Worm (Caenorhabditis elegans) whole organism, L2 larva: Measurements from ENCODE around the gene R10H10.7.
A peak's percentile ranks its signal among the peaks of the same experiment; 100 is the strongest.

ENCODE experiments used
- C34F6.9 ChIP-seq: fragments of 150-350 bp; optimal IDR thresholded peaks from 2 replicates; lab custom pipeline; 2014; ENCODE audit warnings: missing biosample characterization, missing genetic modification characterization
- F13H6.1 ChIP-seq: sonication (generic microtip); optimal IDR thresholded peaks from 2 replicates; lab custom pipeline; 2016; ENCODE audit warnings: missing genetic modification characterization, missing compliant biosample characterization
- R02D3.7 ChIP-seq: fragments of 150-350 bp; optimal IDR thresholded peaks from 2 replicates; lab custom pipeline; 2014; ENCODE audit warnings: missing biosample characterization, missing genetic modification characterization
- Y55F3AM.14 ChIP-seq: fragments of 200-800 bp; sonication (Bioruptor generic); optimal IDR thresholded peaks from 2 replicates; lab custom pipeline; 2018; ENCODE audit warnings: mild to moderate bottlenecking, missing genetic modification characterization, missing compliant biosample characterization
- ZK546.5 ChIP-seq: sonication (generic microtip); optimal IDR thresholded peaks from 2 replicates; lab custom pipeline; 2017; ENCODE audit warnings: missing biosample characterization, missing genetic modification characterization
- alr-1 ChIP-seq: fragments of 150-350 bp; optimal IDR thresholded peaks from 2 replicates; lab custom pipeline; 2014; ENCODE audit warnings: missing biosample characterization, missing genetic modification characterization
- aly-2 ChIP-seq: fragments of 150-350 bp; optimal IDR thresholded peaks from 2 replicates; lab custom pipeline; 2014; ENCODE audit warnings: missing biosample characterization, missing genetic modification characterization
- ama-1 ChIP-seq: fragments of 150-350 bp; optimal IDR thresholded peaks from 2 replicates; lab custom pipeline; 2018; ENCODE audit warnings: inconsistent platforms
- blmp-1 ChIP-seq: sonication (generic microtip); optimal IDR thresholded peaks from 2 replicates; lab custom pipeline; 2017; ENCODE audit warnings: missing genetic modification characterization, mild to moderate bottlenecking, missing compliant biosample characterization, antibody characterized with exemption, moderate library complexity; ENCODE audit not compliant: insufficient read depth
- ceh-16 ChIP-seq: fragments of 150-350 bp; optimal IDR thresholded peaks from 2 replicates; lab custom pipeline; 2014; ENCODE audit warnings: missing biosample characterization, missing genetic modification characterization
- ceh-82 ChIP-seq: fragments of 150-350 bp; optimal IDR thresholded peaks from 2 replicates; lab custom pipeline; 2014; ENCODE audit warnings: missing biosample characterization, missing genetic modification characterization
- crh-2 ChIP-seq: sonication (generic microtip); optimal IDR thresholded peaks from 2 replicates; lab custom pipeline; 2017; ENCODE audit warnings: missing biosample characterization, missing genetic modification characterization
- dmd-4 ChIP-seq: sonication (generic microtip); optimal IDR thresholded peaks from 2 replicates; lab custom pipeline; 2017; ENCODE audit warnings: missing biosample characterization, missing genetic modification characterization
- egl-27 ChIP-seq: sonication (generic microtip); optimal IDR thresholded peaks from 3 replicates; lab custom pipeline; 2017; ENCODE audit warnings: missing biosample characterization, missing genetic modification reagents, missing genetic modification characterization
- elt-1 ChIP-seq: fragments of 150-350 bp; optimal IDR thresholded peaks from 2 replicates; lab custom pipeline; 2014; ENCODE audit warnings: missing biosample characterization, missing genetic modification characterization
- fos-1 ChIP-seq: fragments of 150-350 bp; optimal IDR thresholded peaks from 2 replicates; lab custom pipeline; 2014; ENCODE audit warnings: missing biosample characterization, missing genetic modification characterization
- gmeb-1 ChIP-seq: fragments of 150-350 bp; optimal IDR thresholded peaks from 2 replicates; lab custom pipeline; 2014; ENCODE audit warnings: missing biosample characterization, missing genetic modification characterization
- lin-11 ChIP-seq: fragments of 150-350 bp; sonication (generic microtip); optimal IDR thresholded peaks from 2 replicates; lab custom pipeline; 2014; ENCODE audit warnings: missing biosample characterization, missing genetic modification characterization, inconsistent platforms, mixed read lengths
- lin-13 ChIP-seq: fragments of 150-350 bp; optimal IDR thresholded peaks from 2 replicates; lab custom pipeline; 2014; ENCODE audit warnings: missing biosample characterization, missing genetic modification reagents, missing genetic modification characterization
- lin-39 ChIP-seq: fragments of 150-350 bp; optimal IDR thresholded peaks from 2 replicates; lab custom pipeline; 2014; ENCODE audit warnings: missing biosample characterization, missing genetic modification reagents, missing genetic modification characterization
- lsy-2 ChIP-seq, 2 experiments: fragments of 150-350 bp in 1 of 2; sonication (generic microtip) in 1 of 2; optimal IDR thresholded peaks; 2 replicates each; lab custom pipeline; 2014 to 2017; ENCODE audit warnings: missing biosample characterization in 2 of 2, missing genetic modification characterization in 2 of 2
- mab-5 ChIP-seq: fragments of 150-350 bp; optimal IDR thresholded peaks from 2 replicates; lab custom pipeline; 2014; ENCODE audit warnings: missing biosample characterization, missing genetic modification characterization
- mbf-1 ChIP-seq: sonication (generic microtip); optimal IDR thresholded peaks from 2 replicates; lab custom pipeline; 2017; ENCODE audit warnings: missing biosample characterization, missing genetic modification characterization
- nhr-10 ChIP-seq: sonication (generic microtip); optimal IDR thresholded peaks from 2 replicates; lab custom pipeline; 2017; ENCODE audit warnings: missing biosample characterization, missing genetic modification characterization
- nhr-11 ChIP-seq: fragments of 150-350 bp; optimal IDR thresholded peaks from 2 replicates; lab custom pipeline; 2014; ENCODE audit warnings: missing biosample characterization, missing genetic modification characterization
- nhr-12 ChIP-seq: fragments of 150-350 bp; optimal IDR thresholded peaks from 2 replicates; lab custom pipeline; 2014; ENCODE audit warnings: missing biosample characterization, missing genetic modification characterization
- nhr-129 ChIP-seq: fragments of 150-350 bp; optimal IDR thresholded peaks from 2 replicates; lab custom pipeline; 2014; ENCODE audit warnings: missing biosample characterization, missing genetic modification characterization
- nhr-21 ChIP-seq: fragments of 150-350 bp; optimal IDR thresholded peaks from 2 replicates; lab custom pipeline; 2014; ENCODE audit warnings: missing biosample characterization, missing genetic modification characterization
- nhr-23 ChIP-seq: fragments of 150-350 bp; optimal IDR thresholded peaks from 2 replicates; lab custom pipeline; 2014; ENCODE audit warnings: missing biosample characterization, missing genetic modification reagents, missing genetic modification characterization
- nhr-237 ChIP-seq: fragments of 150-350 bp; optimal IDR thresholded peaks from 2 replicates; lab custom pipeline; 2014; ENCODE audit warnings: missing biosample characterization, missing genetic modification characterization
- nhr-25 ChIP-seq: fragments of 150-350 bp; sonication (generic microtip); optimal IDR thresholded peaks from 3 replicates; lab custom pipeline; 2014; ENCODE audit warnings: missing biosample characterization, missing genetic modification characterization
- nhr-6 ChIP-seq: fragments of 150-350 bp; optimal IDR thresholded peaks from 2 replicates; lab custom pipeline; 2014; ENCODE audit warnings: missing biosample characterization, missing genetic modification characterization
- peb-1 ChIP-seq: fragments of 150-350 bp; optimal IDR thresholded peaks from 2 replicates; lab custom pipeline; 2014; ENCODE audit warnings: missing biosample characterization, missing genetic modification characterization
- sem-4 ChIP-seq: fragments of 150-350 bp; optimal IDR thresholded peaks from 2 replicates; lab custom pipeline; 2014; ENCODE audit warnings: missing biosample characterization, missing genetic modification reagents, missing genetic modification characterization
- skn-1 ChIP-seq: sonication (generic microtip); optimal IDR thresholded peaks from 2 replicates; lab custom pipeline; 2017; ENCODE audit warnings: missing biosample characterization, missing genetic modification characterization
- sma-3 ChIP-seq: sonication (generic microtip); optimal IDR thresholded peaks from 2 replicates; lab custom pipeline; 2016; ENCODE audit warnings: missing genetic modification reagents, missing genetic modification characterization, missing compliant biosample characterization
- sma-9 ChIP-seq, 2 experiments: fragments of 150-350 bp in 1 of 2; sonication (generic microtip) in 1 of 2; optimal IDR thresholded peaks; 2 replicates each; lab custom pipeline; 2014 to 2016; ENCODE audit warnings: missing genetic modification characterization in 2 of 2, mild to moderate bottlenecking in 1 of 2, missing biosample characterization in 1 of 2, missing compliant biosample characterization in 1 of 2, missing genetic modification reagents in 1 of 2, moderate library complexity in 1 of 2
- snpc-4 ChIP-seq: fragments of 150-350 bp; optimal IDR thresholded peaks from 2 replicates; lab custom pipeline; 2014; ENCODE audit warnings: missing biosample characterization, missing genetic modification characterization
- unc-39 ChIP-seq: fragments of 150-350 bp; optimal IDR thresholded peaks from 2 replicates; lab custom pipeline; 2014; ENCODE audit warnings: missing biosample characterization, missing genetic modification characterization
- unc-55 ChIP-seq: fragments of 150-350 bp; sonication (generic microtip); optimal IDR thresholded peaks from 3 replicates; lab custom pipeline; 2014; ENCODE audit warnings: missing biosample characterization, missing genetic modification reagents, missing genetic modification characterization
- ztf-1 ChIP-seq: fragments of 200-800 bp; sonication (Bioruptor generic); conservative IDR thresholded peaks from 2 replicates; pipeline ENCODE4 v1.3.6; 2022; ENCODE audit warnings: missing genetic modification characterization, missing compliant biosample characterization
- ztf-4 ChIP-seq: fragments of 150-350 bp; optimal IDR thresholded peaks from 2 replicates; lab custom pipeline; 2014; ENCODE audit warnings: missing biosample characterization, missing genetic modification characterization

Gene R10H10.7

DNA sequence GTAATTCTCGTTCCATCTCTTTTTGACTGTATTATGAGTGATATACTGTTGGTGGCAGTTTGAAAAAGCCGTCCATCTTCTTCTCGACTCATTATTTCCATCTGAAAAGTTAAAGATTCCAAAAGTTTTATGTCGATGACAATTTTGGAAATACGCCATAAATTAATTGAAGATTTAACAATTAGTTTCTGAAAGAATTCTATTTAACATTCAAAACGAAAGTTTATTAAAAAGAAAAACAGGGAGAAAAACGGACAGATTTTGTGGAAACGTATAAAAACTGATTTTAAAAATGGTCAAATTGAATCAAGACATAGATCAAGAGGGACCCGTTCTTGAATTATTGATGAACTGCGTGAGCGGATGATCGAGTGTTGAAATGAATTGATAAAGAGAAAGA is at the start of gene R10H10.7:
Gene R10H10.7 (minus strand): TSS at position 101 of the 400 bp plus-strand sequence.
- TF ChIP-seq peb-1 (tag; lab: Kevin White, UChicago) (no peak), R02D3.7 (tag; lab: Kevin White, UChicago) (no peak), C34F6.9 (tag; lab: Kevin White, UChicago) (no peak), gmeb-1 (tag; lab: Kevin White, UChicago) (no peak), unc-55 (GFP tag; lab: Kevin White, UChicago) (no peak), nhr-23 (tag; lab: Kevin White, UChicago) (no peak)

DNA sequence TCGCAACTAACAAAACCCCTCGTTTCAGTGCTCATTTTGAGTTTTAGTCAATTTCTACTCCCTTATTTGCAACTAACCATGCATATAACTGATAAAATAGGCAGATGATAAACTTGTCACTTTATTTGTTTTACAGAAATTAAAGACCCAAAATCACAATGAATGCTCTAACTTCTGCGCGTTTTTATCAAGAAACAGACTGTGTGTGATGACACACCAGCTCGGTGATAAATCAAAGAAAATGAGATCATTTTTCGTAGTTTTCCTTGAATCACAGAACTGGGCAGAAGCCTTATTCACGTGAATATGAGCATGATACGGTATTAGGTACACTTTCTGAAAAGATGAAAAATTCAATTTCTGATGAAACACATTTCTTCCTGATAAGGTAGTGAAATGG is 49.4 kb upstream of the R10H10.7 start:
- TF ChIP-seq ceh-82 (tag; lab: Kevin White, UChicago), result no peak
- TF ChIP-seq nhr-6 (tag; lab: Kevin White, UChicago), result no peak
- no peak for TF ChIP-seq lsy-2 (tag; optimal IDR thresholded peaks at IDR 0.05; lab: Kevin White, UChicago)
- TF ChIP-seq ztf-4 (tag; lab: Kevin White, UChicago), result no peak
- TF ChIP-seq Y55F3AM.14 (GFP tag; lab: Kevin White, UChicago), result no peak
- TF ChIP-seq nhr-23 (tag; lab: Kevin White, UChicago), result no peak
- TF ChIP-seq nhr-12 (tag; lab: Kevin White, UChicago), result no peak
- no peak for TF ChIP-seq mbf-1 (tag; lab: Kevin White, UChicago)
- TF ChIP-seq nhr-21 (tag; lab: Kevin White, UChicago), result no peak
- TF ChIP-seq nhr-129 (tag; lab: Kevin White, UChicago), result no peak
- no peak for TF ChIP-seq nhr-11
- no peak for TF ChIP-seq lin-39
- TF ChIP-seq egl-27 (tag; lab: Kevin White, UChicago), result no peak
- TF ChIP-seq elt-1 (tag; lab: Kevin White, UChicago), result no peak
- TF ChIP-seq mab-5 (tag; lab: Kevin White, UChicago), result no peak
- TF ChIP-seq unc-55 (GFP tag; lab: Kevin White, UChicago), result no peak
- no peak for TF ChIP-seq lin-11 (tag; lab: Kevin White, UChicago)
- TF ChIP-seq nhr-10 (tag; lab: Kevin White, UChicago), result no peak
- TF ChIP-seq dmd-4 (tag; lab: Kevin White, UChicago), result no peak
- no peak for TF ChIP-seq snpc-4 (tag; lab: Kevin White, UChicago)
- TF ChIP-seq unc-39, result no peak
- TF ChIP-seq ztf-1 (GFP tag; lab: Robert Waterston, UW), result no peak
- no peak for TF ChIP-seq ama-1 (lab: Kevin White, UChicago)
- peak; percentile 33 for TF ChIP-seq crh-2 (tag; lab: Kevin White, UChicago)
- TF ChIP-seq sma-3 (GFP tag; lab: Kevin White, UChicago), result peak; percentile 17
- no peak for TF ChIP-seq ceh-16 (tag; lab: Kevin White, UChicago)
- no peak for TF ChIP-seq aly-2 (tag; lab: Kevin White, UChicago)
- TF ChIP-seq fos-1, result peak; percentile 98
- no peak for TF ChIP-seq nhr-237 (tag; lab: Kevin White, UChicago)
- no peak for TF ChIP-seq nhr-25 (tag; lab: Kevin White, UChicago)
- TF ChIP-seq ZK546.5 (tag; lab: Kevin White, UChicago), result no peak
- TF ChIP-seq F13H6.1 (tag; lab: Kevin White, UChicago), result no peak
- peak; percentile 62 for TF ChIP-seq gmeb-1 (tag; lab: Kevin White, UChicago)
- TF ChIP-seq blmp-1 (tag; lab: Kevin White, UChicago), result no peak
- no peak for TF ChIP-seq skn-1 (tag; lab: Kevin White, UChicago)
- TF ChIP-seq lin-13 (GFP tag; lab: Kevin White, UChicago), result no peak
- TF ChIP-seq alr-1, result no peak
- no peak for TF ChIP-seq sem-4
- no peak for TF ChIP-seq C34F6.9 (tag; lab: Kevin White, UChicago)
- TF ChIP-seq sma-9 (GFP tag; optimal IDR thresholded peaks at IDR 0.05; lab: Kevin White, UChicago), result peak; percentile 79
- TF ChIP-seq sma-9 (tag; optimal IDR thresholded peaks at IDR 0.05; lab: Kevin White, UChicago), result no peak
- TF ChIP-seq peb-1 (tag; lab: Kevin White, UChicago), result no peak
